Fruit fly (Drosophila melanogaster) whole organism: ENCODE results near the gene unc-119.

ENCODE experiments used
- EcR ChIP-seq, 2 experiments: fragments of >200 bp; optimal IDR thresholded peaks; 2 replicates each; lab custom pipeline; 2017; ENCODE audit warnings: missing biosample characterization in 2 of 2, missing genetic modification characterization in 2 of 2, missing genetic modification reagents in 2 of 2
- pan ChIP-seq: fragments of >200 bp; optimal IDR thresholded peaks from 2 replicates; lab custom pipeline; 2017

dm6 chrX:7333858-7334800 is 43.0 kb upstream of the unc-119 start:
- TF ChIP-seq pan (lab: Kevin White, UChicago) (no peak), EcR (GFP tag; optimal IDR thresholded peaks at IDR 0.05; lab: Kevin White, UChicago) (no peak)
